Fruit fly (Drosophila melanogaster) whole organism, embryonic: ENCODE measurements around the gene CG10286.

Experiments used
- Bdp1 ChIP-seq: fragments of 200-800 bp; sonication (Bioruptor generic); optimal IDR thresholded peaks from 3 replicates; lab custom pipeline; 2016; ENCODE audit warnings: missing biosample characterization, missing genetic modification characterization
- CG1024 ChIP-seq: fragments of 200-800 bp; sonication (Bioruptor generic); IDR thresholded peaks from 2 replicates; pipeline ENCODE4 v1.3.6; 2022; ENCODE audit warnings: missing biosample characterization, missing genetic modification characterization
- CG12744 ChIP-seq: fragments of 200-800 bp; sonication (Bioruptor generic); optimal IDR thresholded peaks from 2 replicates; lab custom pipeline; 2016; ENCODE audit warnings: missing biosample characterization, missing genetic modification characterization
- CG15514 ChIP-seq: fragments of 200-800 bp; sonication (Bioruptor generic); optimal IDR thresholded peaks from 3 replicates; lab custom pipeline; 2017; ENCODE audit warnings: missing biosample characterization, missing genetic modification characterization, mild to moderate bottlenecking, moderate library complexity, missing genetic modification reagents
- CG15696 ChIP-seq: fragments of 200-800 bp; sonication (Bioruptor generic); optimal IDR thresholded peaks from 2 replicates; lab custom pipeline; 2019; ENCODE audit warnings: missing biosample characterization, mild to moderate bottlenecking, missing genetic modification characterization, moderate library complexity
- CG17186 ChIP-seq: fragments of 200-800 bp; sonication (Bioruptor generic); optimal IDR thresholded peaks from 3 replicates; lab custom pipeline; 2017; ENCODE audit warnings: missing biosample characterization, missing genetic modification reagents, missing genetic modification characterization
- CG18262 ChIP-seq: fragments of 200-800 bp; optimal IDR thresholded peaks from 3 replicates; lab custom pipeline; 2019; ENCODE audit warnings: missing biosample characterization, mild to moderate bottlenecking, missing genetic modification characterization, moderate library complexity
- CG31365 ChIP-seq: fragments of 200-800 bp; sonication (Bioruptor generic); optimal IDR thresholded peaks from 2 replicates; lab custom pipeline; 2018; ENCODE audit warnings: missing biosample characterization, mild to moderate bottlenecking, missing genetic modification characterization
- CG32532 ChIP-seq: fragments of 200-800 bp; sonication (Bioruptor generic); IDR thresholded peaks from 2 replicates; pipeline ENCODE4 v1.3.6; 2022; ENCODE audit warnings: missing biosample characterization, missing genetic modification characterization
- CG3407 ChIP-seq: fragments of 200-800 bp; sonication (Bioruptor generic); optimal IDR thresholded peaks from 2 replicates; lab custom pipeline; 2018; ENCODE audit warnings: missing biosample characterization, mild to moderate bottlenecking, missing genetic modification characterization
- CG34376 ChIP-seq: fragments of 200-800 bp; sonication (Bioruptor generic); optimal IDR thresholded peaks from 2 replicates; lab custom pipeline; 2018; ENCODE audit warnings: missing biosample characterization, mild to moderate bottlenecking, missing genetic modification characterization
- CG42726 ChIP-seq: fragments of 200-800 bp; sonication (Bioruptor generic); IDR thresholded peaks from 2 replicates; pipeline ENCODE4 v1.3.6; 2022; ENCODE audit warnings: missing biosample characterization, missing genetic modification characterization; ENCODE audit not compliant: partially characterized antibody
- CG4730 ChIP-seq: fragments of 200-800 bp; sonication (Bioruptor generic); IDR thresholded peaks from 2 replicates; pipeline ENCODE4 v1.3.6; 2022; ENCODE audit warnings: missing biosample characterization, missing genetic modification characterization
- CG7745 ChIP-seq: fragments of 200-800 bp; sonication (Bioruptor generic); optimal IDR thresholded peaks from 2 replicates; lab custom pipeline; 2018; ENCODE audit warnings: missing biosample characterization, mild to moderate bottlenecking, missing genetic modification characterization, moderate library complexity
- CG8089 ChIP-seq: fragments of 200-800 bp; sonication (Bioruptor generic); optimal IDR thresholded peaks from 3 replicates; lab custom pipeline; 2016; ENCODE audit warnings: missing biosample characterization, missing genetic modification characterization
- CG8290 ChIP-seq, 3 experiments: fragments of 200-800 bp; sonication (Bioruptor generic); optimal IDR thresholded peaks; 2 replicates each; lab custom pipeline; 2016 to 2019; ENCODE audit warnings: missing biosample characterization in 3 of 3, missing genetic modification characterization in 3 of 3, mild to moderate bottlenecking in 2 of 3, moderate library complexity in 1 of 3
- CG8388 ChIP-seq: fragments of 200-800 bp; sonication (Bioruptor generic); optimal IDR thresholded peaks from 2 replicates; lab custom pipeline; 2019; ENCODE audit warnings: missing biosample characterization, mild to moderate bottlenecking, missing genetic modification characterization, moderate library complexity
- CG8765 ChIP-seq: fragments of 200-800 bp; sonication (Bioruptor generic); IDR thresholded peaks from 2 replicates; pipeline ENCODE4 v1.3.6; 2022; ENCODE audit warnings: missing biosample characterization, missing genetic modification characterization
- CG9609 ChIP-seq: fragments of 200-800 bp; sonication (Bioruptor generic); optimal IDR thresholded peaks from 3 replicates; lab custom pipeline; 2016; ENCODE audit warnings: missing biosample characterization, missing genetic modification characterization
- CG9727 ChIP-seq: fragments of 200-800 bp; sonication (Bioruptor generic); optimal IDR thresholded peaks from 3 replicates; lab custom pipeline; 2017; ENCODE audit warnings: missing biosample characterization, mild to moderate bottlenecking, missing genetic modification characterization
- CG9797 ChIP-seq: fragments of 200-800 bp; sonication (Bioruptor generic); optimal IDR thresholded peaks from 3 replicates; lab custom pipeline; 2018; ENCODE audit warnings: missing biosample characterization, mild to moderate bottlenecking, missing genetic modification characterization
- Chrac-16 ChIP-seq: fragments of 200-800 bp; sonication (Bioruptor generic); optimal IDR thresholded peaks from 3 replicates; lab custom pipeline; 2016; ENCODE audit warnings: missing biosample characterization, missing genetic modification characterization
- Dip2 ChIP-seq: fragments of 200-800 bp; sonication (Bioruptor generic); IDR thresholded peaks from 2 replicates; pipeline ENCODE4 v1.3.6; 2022; ENCODE audit warnings: missing biosample characterization, missing genetic modification characterization
- Dref ChIP-seq: fragments of 200-800 bp; sonication (Bioruptor generic); IDR thresholded peaks from 2 replicates; pipeline ENCODE4 v1.3.6; 2022; ENCODE audit warnings: missing biosample characterization, missing genetic modification characterization
- H15 ChIP-seq: fragments of 200-800 bp; sonication (Bioruptor generic); IDR thresholded peaks from 3 replicates; pipeline ENCODE4 v1.3.6; 2022; ENCODE audit warnings: missing biosample characterization, missing genetic modification characterization
- MTF-1 ChIP-seq: fragments of 200-800 bp; sonication (Bioruptor generic); optimal IDR thresholded peaks from 2 replicates; lab custom pipeline; 2018; ENCODE audit warnings: missing biosample characterization, mild to moderate bottlenecking, missing genetic modification characterization, borderline replicate concordance
- Max ChIP-seq: fragments of 200-800 bp; sonication (Bioruptor generic); optimal IDR thresholded peaks from 2 replicates; lab custom pipeline; 2016; ENCODE audit warnings: missing biosample characterization, mild to moderate bottlenecking, missing genetic modification characterization
- Med ChIP-seq: fragments of 200-800 bp; sonication (Bioruptor generic); peaks from one replicate; lab custom pipeline; 2016; ENCODE audit warnings: missing biosample characterization, missing genetic modification characterization, mild to moderate bottlenecking, inconsistent platforms, moderate library complexity
- Nf-YA ChIP-seq: fragments of 200-800 bp; sonication (Bioruptor generic); IDR thresholded peaks from 2 replicates; pipeline ENCODE4 v1.3.6; 2022; ENCODE audit warnings: missing biosample characterization, missing genetic modification characterization
- Oli ChIP-seq: fragments of 200-800 bp; sonication (Bioruptor generic); optimal IDR thresholded peaks from 2 replicates; lab custom pipeline; 2018; ENCODE audit warnings: missing biosample characterization, mild to moderate bottlenecking, missing genetic modification characterization, moderate library complexity
- Poxn ChIP-seq: fragments of 200-800 bp; sonication (Bioruptor generic); IDR thresholded peaks from 2 replicates; pipeline ENCODE4 v1.3.6; 2022; ENCODE audit warnings: missing biosample characterization, missing genetic modification characterization
- YL-1 ChIP-seq: fragments of 200-800 bp; sonication (Bioruptor generic); optimal IDR thresholded peaks from 3 replicates; lab custom pipeline; 2017; ENCODE audit warnings: missing biosample characterization, mild to moderate bottlenecking, missing genetic modification characterization
- crol ChIP-seq: fragments of 200-800 bp; sonication (Bioruptor generic); IDR thresholded peaks from 2 replicates; pipeline ENCODE4 v1.3.6; 2022; ENCODE audit warnings: missing biosample characterization, missing genetic modification characterization
- dan ChIP-seq: fragments of 200-800 bp; sonication (Bioruptor generic); IDR thresholded peaks from 2 replicates; pipeline ENCODE4 v1.3.6; 2022; ENCODE audit warnings: missing biosample characterization, missing genetic modification characterization
- dm ChIP-seq: fragments of 200-800 bp; sonication (Bioruptor generic); optimal IDR thresholded peaks from 3 replicates; lab custom pipeline; 2016; ENCODE audit warnings: missing biosample characterization, missing genetic modification characterization
- dmrt11E ChIP-seq: fragments of 200-800 bp; sonication (Bioruptor generic); optimal IDR thresholded peaks from 3 replicates; lab custom pipeline; 2018; ENCODE audit warnings: missing biosample characterization, mild to moderate bottlenecking, missing genetic modification characterization, moderate library complexity
- dpn ChIP-seq, 2 experiments: fragments of 200-800 bp; sonication (Bioruptor generic); optimal IDR thresholded peaks; 3 replicates each; lab custom pipeline; 2016; ENCODE audit warnings: missing biosample characterization in 2 of 2, missing genetic modification characterization in 2 of 2
- ewg ChIP-seq: fragments of 200-800 bp; sonication (Bioruptor generic); optimal IDR thresholded peaks from 3 replicates; lab custom pipeline; 2017; ENCODE audit warnings: mild to moderate bottlenecking, missing biosample characterization, missing genetic modification reagents, missing genetic modification characterization
- exex ChIP-seq: fragments of 200-800 bp; sonication (Bioruptor generic); optimal IDR thresholded peaks from 4 replicates; lab custom pipeline; 2018; ENCODE audit warnings: missing biosample characterization, mild to moderate bottlenecking, missing genetic modification characterization, moderate library complexity
- gem ChIP-seq: fragments of 200-800 bp; sonication (Bioruptor generic); optimal IDR thresholded peaks from 2 replicates; lab custom pipeline; 2019; ENCODE audit warnings: missing biosample characterization, mild to moderate bottlenecking, missing genetic modification characterization, moderate library complexity
- gsb ChIP-seq: fragments of 200-800 bp; sonication (Bioruptor generic); IDR thresholded peaks from 2 replicates; pipeline ENCODE4 v1.3.6; 2022; ENCODE audit warnings: missing biosample characterization, missing genetic modification characterization
- lola ChIP-seq, 3 experiments: fragments of >200 bp in 2 of 3; fragments of 200-800 bp in 1 of 3; sonication (Bioruptor generic) in 1 of 3; optimal IDR thresholded peaks; 2 replicates each; lab custom pipeline; 2017 to 2019; ENCODE audit warnings: missing biosample characterization in 3 of 3, missing genetic modification characterization in 3 of 3, mild to moderate bottlenecking in 1 of 3, moderate library complexity in 1 of 3
- pan ChIP-seq, 4 experiments: fragments of >200 bp in 3 of 4; fragments of 200-800 bp in 1 of 4; sonication (Bioruptor generic) in 1 of 4; optimal IDR thresholded peaks in 3 of 4; IDR thresholded peaks in 1 of 4; 2 replicates each; pipeline versions ENCODE4 v1.3.6 to Lab custom; 2017 to 2022; ENCODE audit warnings: missing biosample characterization in 2 of 4, missing genetic modification characterization in 2 of 4, mixed read lengths in 1 of 4
- pfk ChIP-seq: fragments of 200-800 bp; sonication (Bioruptor generic); optimal IDR thresholded peaks from 2 replicates; lab custom pipeline; 2018; ENCODE audit warnings: missing biosample characterization, mild to moderate bottlenecking, missing genetic modification characterization, moderate library complexity
- pnt ChIP-seq: fragments of 200-800 bp; sonication (Bioruptor generic); optimal IDR thresholded peaks from 3 replicates; lab custom pipeline; 2016; ENCODE audit warnings: missing biosample characterization, missing genetic modification characterization
- sens-2 ChIP-seq: fragments of 200-800 bp; sonication (Bioruptor generic); IDR thresholded peaks from 2 replicates; pipeline ENCODE4 v1.3.6; 2022; ENCODE audit warnings: missing biosample characterization, missing genetic modification characterization
- tio ChIP-seq: fragments of 200-800 bp; sonication (Bioruptor generic); optimal IDR thresholded peaks from 2 replicates; lab custom pipeline; 2017; ENCODE audit warnings: missing biosample characterization, missing genetic modification characterization, inconsistent platforms
- ttk ChIP-seq: fragments of 200-800 bp; sonication (Bioruptor generic); IDR thresholded peaks from 2 replicates; pipeline ENCODE4 v2.1.2; 2022; ENCODE audit warnings: missing biosample characterization, missing genetic modification characterization
- tup ChIP-seq: fragments of 200-800 bp; sonication (Bioruptor generic); optimal IDR thresholded peaks from 2 replicates; lab custom pipeline; 2016; ENCODE audit warnings: missing biosample characterization, mild to moderate bottlenecking, missing genetic modification characterization, moderate library complexity

CG10286 gene

DNA sequence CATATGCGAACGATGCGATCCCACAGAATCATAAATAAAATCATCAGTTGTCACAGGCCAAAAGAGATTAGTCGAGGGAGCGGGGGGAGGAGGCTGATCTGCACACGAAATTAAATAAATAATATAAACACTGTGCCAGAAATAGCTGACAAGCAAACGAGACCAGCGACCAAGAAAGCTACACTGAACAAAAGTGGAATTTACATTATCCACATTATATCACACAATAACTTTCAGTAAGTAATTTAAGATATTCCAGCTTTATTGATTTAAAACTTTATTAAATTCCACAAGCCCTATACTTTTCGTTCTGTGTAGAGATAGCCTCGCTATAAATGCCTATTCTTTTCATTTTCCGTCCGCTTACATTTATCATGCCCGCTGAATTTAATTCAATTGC lies 35.4 kb downstream of the CG10286 start (continued):
- TF ChIP-seq Max (GFP tag; lab: Kevin White, UChicago) (peak; percentile 60), dan (no peak), CG12744 (GFP tag; lab: Kevin White, UChicago) (peak; percentile 64), CG18262 (tag; lab: Kevin White, UChicago) (peak; percentile 80), crol (GFP tag; lab: Robert Waterston, UW) (peak; percentile 54), CG42726 (GFP tag; lab: Robert Waterston, UW) (no peak), Oli (tag; lab: Kevin White, UChicago) (peak; percentile 81), ttk (GFP tag; lab: Robert Waterston, UW) (peak; percentile 87; the same call in 1 of the 2 replicates), CG8388 (GFP tag; lab: Kevin White, UChicago) (peak; percentile 81), lola (GFP tag; optimal IDR thresholded peaks at IDR 0.05; lab: Kevin White, UChicago) (peak in 1 of 3 experiments; percentile 60), CG9609 (peak; percentile 68), Med (GFP tag; lab: Kevin White, UChicago) (peak; percentile 95), CG34376 (GFP tag; lab: Kevin White, UChicago) (no peak), YL-1 (GFP tag; lab: Kevin White, UChicago) (no peak), gsb (GFP tag; lab: Robert Waterston, UW) (peak; percentile 80), dm (peak; percentile 23), Chrac-16 (peak; percentile 67), exex (tag; lab: Kevin White, UChicago) (no peak), CG15696 (tag; lab: Kevin White, UChicago) (peak; percentile 35), MTF-1 (GFP tag; lab: Kevin White, UChicago) (peak; percentile 56), CG31365 (tag; lab: Kevin White, UChicago) (peak; percentile 26), CG7745 (tag; lab: Kevin White, UChicago) (no peak), pan (optimal IDR thresholded peaks at IDR 0.05; lab: Kevin White, UChicago) (no peak), pan (GFP tag; optimal IDR thresholded peaks at IDR 0.05 in 1 of 2, IDR thresholded peaks at IDR 0.05 in 1 of 2) (peak in 1 of 2 experiments; percentile 91), Dref (no peak), CG8290 (GFP tag; optimal IDR thresholded peaks at IDR 0.05; lab: Kevin White, UChicago) (no peak), CG8290 (tag; optimal IDR thresholded peaks at IDR 0.05; lab: Kevin White, UChicago) (peak in 1 of 2 experiments; percentile 82), CG15514 (GFP tag; lab: Kevin White, UChicago) (peak; percentile 72), CG17186 (GFP tag; lab: Kevin White, UChicago) (no peak), Bdp1 (GFP tag; lab: Kevin White, UChicago) (peak; percentile 53), CG8089 (GFP tag; lab: Kevin White, UChicago) (peak; percentile 48), CG3407 (GFP tag; lab: Kevin White, UChicago) (peak; percentile 75), CG4730 (GFP tag; lab: Robert Waterston, UW) (peak; percentile 80; the same call in 1 of the 2 replicates), CG1024 (GFP tag; lab: Robert Waterston, UW) (peak; percentile 64; the same call in 1 of the 2 replicates), pfk (GFP tag; lab: Kevin White, UChicago) (no peak), Dip2 (no peak), dpn (GFP tag; optimal IDR thresholded peaks at IDR 0.05; lab: Kevin White, UChicago) (peak; percentile 78 to 80), tup (GFP tag; lab: Kevin White, UChicago) (peak; percentile 50), dmrt11E (peak; percentile 67), Nf-YA (peak; percentile 66), CG9797 (GFP tag; lab: Kevin White, UChicago) (no peak), gem (tag; lab: Kevin White, UChicago) (peak; percentile 89), CG9727 (GFP tag; lab: Kevin White, UChicago) (peak; percentile 81), CG32532 (peak; percentile 91), Poxn (GFP tag; lab: Robert Waterston, UW) (peak; percentile 63), tio (GFP tag; lab: Kevin White, UChicago) (peak; percentile 65), sens-2 (GFP tag; lab: Robert Waterston, UW) (peak; percentile 80), CG8765 (GFP tag; lab: Robert Waterston, UW) (no peak; the same call in 1 of the 2 replicates), ewg (GFP tag; lab: Kevin White, UChicago) (peak; percentile 67), H15 (GFP tag; lab: Robert Waterston, UW) (no peak; the same call in 1 of the 3 replicates), pnt (peak; percentile 68)
